Worm (Caenorhabditis elegans): ENCODE results near the gene pqn-92.

- TF ChIP-seq cog-1 (tag; optimal IDR thresholded peaks at IDR 0.05) (no peak), ztf-29 (GFP tag; IDR thresholded peaks at IDR 0.05) (no peak), flt-1 (GFP tag; IDR thresholded peaks at IDR 0.05) (no peak), klf-2 (GFP tag; conservative IDR thresholded peaks at IDR 0.05) (no peak), tab-1 (GFP tag; IDR thresholded peaks at IDR 0.05) (no peak), ref-1 (GFP tag; conservative IDR thresholded peaks at IDR 0.05) (no peak), T22C8.4 (GFP tag; IDR thresholded peaks at IDR 0.05) (no peak)
Measured at ce11 chrIII:12297303-12297702, 10.3 kb upstream of the pqn-92 start.

All from whole organism, midembryonic.